Worm (Caenorhabditis elegans) whole organism, L3 larva: ENCODE results near the gene clec-39.

Source experiments
- elt-3 ChIP-seq, 3 experiments: fragments of 150-350 bp in 1 of 3; sonication (generic microtip) in 2 of 3; optimal IDR thresholded peaks; 2 replicates in 2 of 3; 4 replicates in 1 of 3; lab custom pipeline; 2014 to 2017; ENCODE audit warnings: missing biosample characterization in 3 of 3, missing genetic modification characterization in 3 of 3
- nfya-1 ChIP-seq: sonication (generic microtip); optimal IDR thresholded peaks from 2 replicates; lab custom pipeline; 2017; ENCODE audit warnings: missing genetic modification characterization, mild to moderate bottlenecking, missing compliant biosample characterization, antibody characterized with exemption, moderate library complexity; ENCODE audit not compliant: insufficient read depth
- nhr-28 ChIP-seq: fragments of 150-350 bp; optimal IDR thresholded peaks from 2 replicates; lab custom pipeline; 2014; ENCODE audit warnings: missing biosample characterization, missing genetic modification characterization

ce11 chrV:16747031-16747672 is 8.1 kb downstream of the clec-39 start, which contains the start of gene dkf-2:
- TF ChIP-seq nfya-1 (no peak), elt-3 (tag; optimal IDR thresholded peaks at IDR 0.05; lab: Kevin White, UChicago) (no peak), nhr-28 (tag; lab: Kevin White, UChicago) (no peak)
